Worm (Caenorhabditis elegans) whole organism, L2 larva: ENCODE data around the gene C37E2.2.

Source experiments
- R02D3.7 ChIP-seq: fragments of 150-350 bp; optimal IDR thresholded peaks from 2 replicates; lab custom pipeline; 2014; ENCODE audit warnings: missing biosample characterization, missing genetic modification characterization
- Y55F3AM.14 ChIP-seq: fragments of 200-800 bp; sonication (Bioruptor generic); optimal IDR thresholded peaks from 2 replicates; lab custom pipeline; 2018; ENCODE audit warnings: mild to moderate bottlenecking, missing genetic modification characterization, missing compliant biosample characterization
- ZK546.5 ChIP-seq: sonication (generic microtip); optimal IDR thresholded peaks from 2 replicates; lab custom pipeline; 2017; ENCODE audit warnings: missing biosample characterization, missing genetic modification characterization
- alr-1 ChIP-seq: fragments of 150-350 bp; optimal IDR thresholded peaks from 2 replicates; lab custom pipeline; 2014; ENCODE audit warnings: missing biosample characterization, missing genetic modification characterization
- aly-2 ChIP-seq: fragments of 150-350 bp; optimal IDR thresholded peaks from 2 replicates; lab custom pipeline; 2014; ENCODE audit warnings: missing biosample characterization, missing genetic modification characterization
- ama-1 ChIP-seq: fragments of 150-350 bp; optimal IDR thresholded peaks from 2 replicates; lab custom pipeline; 2018; ENCODE audit warnings: inconsistent platforms
- blmp-1 ChIP-seq: sonication (generic microtip); optimal IDR thresholded peaks from 2 replicates; lab custom pipeline; 2017; ENCODE audit warnings: missing genetic modification characterization, mild to moderate bottlenecking, missing compliant biosample characterization, antibody characterized with exemption, moderate library complexity; ENCODE audit not compliant: insufficient read depth
- ceh-16 ChIP-seq: fragments of 150-350 bp; optimal IDR thresholded peaks from 2 replicates; lab custom pipeline; 2014; ENCODE audit warnings: missing biosample characterization, missing genetic modification characterization
- crh-2 ChIP-seq: sonication (generic microtip); optimal IDR thresholded peaks from 2 replicates; lab custom pipeline; 2017; ENCODE audit warnings: missing biosample characterization, missing genetic modification characterization
- dmd-4 ChIP-seq: sonication (generic microtip); optimal IDR thresholded peaks from 2 replicates; lab custom pipeline; 2017; ENCODE audit warnings: missing biosample characterization, missing genetic modification characterization
- egl-27 ChIP-seq: sonication (generic microtip); optimal IDR thresholded peaks from 3 replicates; lab custom pipeline; 2017; ENCODE audit warnings: missing biosample characterization, missing genetic modification reagents, missing genetic modification characterization
- elt-1 ChIP-seq: fragments of 150-350 bp; optimal IDR thresholded peaks from 2 replicates; lab custom pipeline; 2014; ENCODE audit warnings: missing biosample characterization, missing genetic modification characterization
- elt-3 ChIP-seq: sonication (generic microtip); optimal IDR thresholded peaks from 2 replicates; lab custom pipeline; 2017; ENCODE audit warnings: missing biosample characterization, missing genetic modification characterization
- fos-1 ChIP-seq: fragments of 150-350 bp; optimal IDR thresholded peaks from 2 replicates; lab custom pipeline; 2014; ENCODE audit warnings: missing biosample characterization, missing genetic modification characterization
- gmeb-1 ChIP-seq: fragments of 150-350 bp; optimal IDR thresholded peaks from 2 replicates; lab custom pipeline; 2014; ENCODE audit warnings: missing biosample characterization, missing genetic modification characterization
- lin-11 ChIP-seq: fragments of 150-350 bp; sonication (generic microtip); optimal IDR thresholded peaks from 2 replicates; lab custom pipeline; 2014; ENCODE audit warnings: missing biosample characterization, missing genetic modification characterization, inconsistent platforms, mixed read lengths
- lin-13 ChIP-seq: fragments of 150-350 bp; optimal IDR thresholded peaks from 2 replicates; lab custom pipeline; 2014; ENCODE audit warnings: missing biosample characterization, missing genetic modification reagents, missing genetic modification characterization
- lin-39 ChIP-seq: fragments of 150-350 bp; optimal IDR thresholded peaks from 2 replicates; lab custom pipeline; 2014; ENCODE audit warnings: missing biosample characterization, missing genetic modification reagents, missing genetic modification characterization
- lsy-2 ChIP-seq, 2 experiments: fragments of 150-350 bp in 1 of 2; sonication (generic microtip) in 1 of 2; optimal IDR thresholded peaks; 2 replicates each; lab custom pipeline; 2014 to 2017; ENCODE audit warnings: missing biosample characterization in 2 of 2, missing genetic modification characterization in 2 of 2
- mab-5 ChIP-seq: fragments of 150-350 bp; optimal IDR thresholded peaks from 2 replicates; lab custom pipeline; 2014; ENCODE audit warnings: missing biosample characterization, missing genetic modification characterization
- nhr-10 ChIP-seq: sonication (generic microtip); optimal IDR thresholded peaks from 2 replicates; lab custom pipeline; 2017; ENCODE audit warnings: missing biosample characterization, missing genetic modification characterization
- nhr-11 ChIP-seq: fragments of 150-350 bp; optimal IDR thresholded peaks from 2 replicates; lab custom pipeline; 2014; ENCODE audit warnings: missing biosample characterization, missing genetic modification characterization
- nhr-12 ChIP-seq: fragments of 150-350 bp; optimal IDR thresholded peaks from 2 replicates; lab custom pipeline; 2014; ENCODE audit warnings: missing biosample characterization, missing genetic modification characterization
- nhr-21 ChIP-seq: fragments of 150-350 bp; optimal IDR thresholded peaks from 2 replicates; lab custom pipeline; 2014; ENCODE audit warnings: missing biosample characterization, missing genetic modification characterization
- nhr-237 ChIP-seq: fragments of 150-350 bp; optimal IDR thresholded peaks from 2 replicates; lab custom pipeline; 2014; ENCODE audit warnings: missing biosample characterization, missing genetic modification characterization
- nhr-6 ChIP-seq: fragments of 150-350 bp; optimal IDR thresholded peaks from 2 replicates; lab custom pipeline; 2014; ENCODE audit warnings: missing biosample characterization, missing genetic modification characterization
- peb-1 ChIP-seq: fragments of 150-350 bp; optimal IDR thresholded peaks from 2 replicates; lab custom pipeline; 2014; ENCODE audit warnings: missing biosample characterization, missing genetic modification characterization
- skn-1 ChIP-seq: sonication (generic microtip); optimal IDR thresholded peaks from 2 replicates; lab custom pipeline; 2017; ENCODE audit warnings: missing biosample characterization, missing genetic modification characterization
- sma-3 ChIP-seq: sonication (generic microtip); optimal IDR thresholded peaks from 2 replicates; lab custom pipeline; 2016; ENCODE audit warnings: missing genetic modification reagents, missing genetic modification characterization, missing compliant biosample characterization
- sma-9 ChIP-seq, 2 experiments: fragments of 150-350 bp in 1 of 2; sonication (generic microtip) in 1 of 2; optimal IDR thresholded peaks; 2 replicates each; lab custom pipeline; 2014 to 2016; ENCODE audit warnings: missing genetic modification characterization in 2 of 2, mild to moderate bottlenecking in 1 of 2, missing biosample characterization in 1 of 2, missing compliant biosample characterization in 1 of 2, missing genetic modification reagents in 1 of 2, moderate library complexity in 1 of 2
- snpc-4 ChIP-seq: fragments of 150-350 bp; optimal IDR thresholded peaks from 2 replicates; lab custom pipeline; 2014; ENCODE audit warnings: missing biosample characterization, missing genetic modification characterization
- unc-55 ChIP-seq: fragments of 150-350 bp; sonication (generic microtip); optimal IDR thresholded peaks from 3 replicates; lab custom pipeline; 2014; ENCODE audit warnings: missing biosample characterization, missing genetic modification reagents, missing genetic modification characterization
- ztf-1 ChIP-seq: fragments of 200-800 bp; sonication (Bioruptor generic); conservative IDR thresholded peaks from 2 replicates; pipeline ENCODE4 v1.3.6; 2022; ENCODE audit warnings: missing genetic modification characterization, missing compliant biosample characterization
- ztf-11 ChIP-seq: sonication (generic microtip); optimal IDR thresholded peaks from 2 replicates; lab custom pipeline; 2017; ENCODE audit warnings: missing biosample characterization, missing genetic modification characterization
- ztf-4 ChIP-seq: fragments of 150-350 bp; optimal IDR thresholded peaks from 2 replicates; lab custom pipeline; 2014; ENCODE audit warnings: missing biosample characterization, missing genetic modification characterization

Gene C37E2.2

ce11 chrX:14175740-14176139, at the start of gene C37E2.2:
TSS of gene C37E2.2 (plus strand) at chrX:14176040.
- TF ChIP-seq nhr-6 (no peak), unc-55 (no peak), sma-9 (GFP tag; optimal IDR thresholded peaks at IDR 0.05; lab: Kevin White, UChicago) (no peak), sma-9 (tag; optimal IDR thresholded peaks at IDR 0.05; lab: Kevin White, UChicago) (no peak), egl-27 (tag; lab: Kevin White, UChicago) (no peak), dmd-4 (no peak), nhr-11 (tag; lab: Kevin White, UChicago) (no peak), elt-1 (tag; lab: Kevin White, UChicago) (no peak), ama-1 (no peak), elt-3 (tag; lab: Kevin White, UChicago) (no peak), lin-13 (no peak), nhr-10 (tag; lab: Kevin White, UChicago) (no peak), gmeb-1 (no peak), Y55F3AM.14 (GFP tag; lab: Kevin White, UChicago) (no peak)

ce11 chrX:14127291-14127922, 48.4 kb upstream of the C37E2.2 start, which contains the start of gene F28H6.4:
TSS of gene F28H6.4 (plus strand) at chrX:14127872.
- TF ChIP-seq fos-1 (tag; lab: Kevin White, UChicago) (peak; percentile 17), ztf-4 (tag; lab: Kevin White, UChicago) (no peak), unc-55 (peak; percentile 47), nhr-237 (tag; lab: Kevin White, UChicago) (no peak), nhr-11 (tag; lab: Kevin White, UChicago) (no peak)

ce11 chrX:14131476-14131875, 44.4 kb upstream of the C37E2.2 start:
- TF ChIP-seq ZK546.5 (no peak), fos-1 (tag; lab: Kevin White, UChicago) (no peak)

ce11 chrX:14132677-14133076, 43.2 kb upstream of the C37E2.2 start:
- TF ChIP-seq lin-39 (tag; lab: Kevin White, UChicago) (no peak), skn-1 (tag; lab: Kevin White, UChicago) (no peak), nhr-21 (tag; lab: Kevin White, UChicago) (no peak), nhr-6 (no peak), lin-11 (tag; lab: Kevin White, UChicago) (no peak), lsy-2 (tag; optimal IDR thresholded peaks at IDR 0.05; lab: Kevin White, UChicago) (no peak), ZK546.5 (no peak), crh-2 (tag; lab: Kevin White, UChicago) (no peak), gmeb-1 (no peak), R02D3.7 (tag; lab: Kevin White, UChicago) (no peak), aly-2 (tag; lab: Kevin White, UChicago) (no peak)
- TF ChIP-seq, all 48 proteins: peak for 0

ce11 chrX:14134244-14134643, 41.6 kb upstream of the C37E2.2 start, which contains the start of gene F28H6.8:
TSS of gene F28H6.8 (minus strand) at chrX:14134344.
- TF ChIP-seq ceh-16 (tag; lab: Kevin White, UChicago) (no peak), peb-1 (no peak), sma-3 (GFP tag; lab: Kevin White, UChicago) (no peak), ztf-11 (tag; lab: Kevin White, UChicago) (no peak), Y55F3AM.14 (GFP tag; lab: Kevin White, UChicago) (no peak), aly-2 (tag; lab: Kevin White, UChicago) (no peak), alr-1 (tag; lab: Kevin White, UChicago) (no peak), ztf-1 (GFP tag; lab: Robert Waterston, UW) (no peak), snpc-4 (tag; lab: Kevin White, UChicago) (no peak), mab-5 (tag; lab: Kevin White, UChicago) (no peak)

- TF ChIP-seq blmp-1 (tag; lab: Kevin White, UChicago) (no peak), ama-1 (no peak), sma-3 (GFP tag; lab: Kevin White, UChicago) (peak; percentile 2), elt-1 (tag; lab: Kevin White, UChicago) (no peak), lin-13 (peak; percentile 7), nhr-21 (tag; lab: Kevin White, UChicago) (no peak), nhr-12 (tag; lab: Kevin White, UChicago) (no peak), nhr-10 (tag; lab: Kevin White, UChicago) (no peak), fos-1 (tag; lab: Kevin White, UChicago) (no peak)
Measured at ce11 chrX:14134883-14135282, 41.0 kb upstream of the C37E2.2 start.
